Worm (Caenorhabditis elegans): ENCODE data around the gene npr-6.

ce11 chrX:10304178-10304577 is 18.6 kb upstream of the npr-6 start, which contains the start of gene fipr-21:
- TF ChIP-seq unc-62 (GFP tag; optimal IDR thresholded peaks at IDR 0.05): peak; percentile 8
- TF ChIP-seq ztf-11 (tag; optimal IDR thresholded peaks at IDR 0.05): no peak
- no peak for TF ChIP-seq lin-13 (tag; optimal IDR thresholded peaks at IDR 0.05)
- TF ChIP-seq unc-39 (tag; optimal IDR thresholded peaks at IDR 0.05): no peak
- TF ChIP-seq unc-120 (tag; optimal IDR thresholded peaks at IDR 0.05; ENCODE audit: poor library complexity, severe bottlenecking): no peak
- peak; percentile 57 for TF ChIP-seq elt-1 (tag; optimal IDR thresholded peaks at IDR 0.05; ENCODE audit: borderline replicate concordance, insufficient read depth)
